Fruit fly (Drosophila melanogaster) whole organism, wandering third instar larva: ENCODE data around the gene CG34332.

Experiments used
- CG32264 ChIP-seq: fragments of 200-800 bp; sonication (Bioruptor generic); optimal IDR thresholded peaks from 2 replicates; lab custom pipeline; 2016; ENCODE audit warnings: missing biosample characterization, missing genetic modification characterization
- CG9705 ChIP-seq: fragments of 200-800 bp; sonication (Bioruptor generic); optimal IDR thresholded peaks from 2 replicates; lab custom pipeline; 2018; ENCODE audit warnings: missing biosample characterization, mild to moderate bottlenecking, missing genetic modification characterization
- CrebA ChIP-seq: fragments of 200-800 bp; sonication (Bioruptor generic); optimal IDR thresholded peaks from 2 replicates; lab custom pipeline; 2016; ENCODE audit warnings: missing biosample characterization, mild to moderate bottlenecking, missing genetic modification characterization, borderline replicate concordance
- Dfd ChIP-seq: fragments of >200 bp; optimal IDR thresholded peaks from 2 replicates; lab custom pipeline; 2017; ENCODE audit warnings: missing biosample characterization, missing genetic modification characterization
- Dif ChIP-seq: fragments of 200-275, 200-300 bp; sonication (Bioruptor generic); optimal IDR thresholded peaks from 2 replicates; lab custom pipeline; 2018; ENCODE audit warnings: missing biosample characterization, missing genetic modification characterization; ENCODE audit not compliant: partially characterized antibody
- GATAd ChIP-seq: sonication (Bioruptor generic); optimal IDR thresholded peaks from 2 replicates; lab custom pipeline; 2016; ENCODE audit warnings: missing biosample characterization, missing genetic modification characterization
- HLH106 ChIP-seq: fragments of 200-800 bp; optimal IDR thresholded peaks from 3 replicates; lab custom pipeline; 2019; ENCODE audit warnings: missing biosample characterization, mild to moderate bottlenecking, missing genetic modification characterization, moderate library complexity
- Hnf4 ChIP-seq: fragments of 200-800 bp; sonication (Bioruptor generic); optimal IDR thresholded peaks from 2 replicates; lab custom pipeline; 2016; ENCODE audit warnings: missing biosample characterization, mild to moderate bottlenecking, missing genetic modification characterization
- Hr78 ChIP-seq: fragments of >200 bp; optimal IDR thresholded peaks from 2 replicates; lab custom pipeline; 2017; ENCODE audit warnings: missing biosample characterization, missing genetic modification characterization
- Hr83 ChIP-seq: fragments of 200-300 bp; sonication (Bioruptor generic); optimal IDR thresholded peaks from 2 replicates; lab custom pipeline; 2016; ENCODE audit warnings: missing biosample characterization, mild to moderate bottlenecking, missing genetic modification characterization, moderate library complexity; ENCODE audit not compliant: poor library complexity, severe bottlenecking
- Jra ChIP-seq: sonication (Bioruptor generic); optimal IDR thresholded peaks from 2 replicates; lab custom pipeline; 2016; ENCODE audit warnings: missing biosample characterization, missing genetic modification characterization
- Mio ChIP-seq: sonication (Bioruptor generic); optimal IDR thresholded peaks from 2 replicates; lab custom pipeline; 2016; ENCODE audit warnings: missing biosample characterization, missing genetic modification characterization
- Myc ChIP-seq: fragments of >200 bp; optimal IDR thresholded peaks from 2 replicates; lab custom pipeline; 2017
- N ChIP-seq: fragments of >200 bp; optimal IDR thresholded peaks from 2 replicates; lab custom pipeline; 2018; ENCODE audit warnings: missing biosample characterization, missing external identifiers, missing genetic modification characterization
- OdsH ChIP-seq: fragments of 200-800 bp; sonication (Bioruptor generic); optimal IDR thresholded peaks from 2 replicates; lab custom pipeline; 2016; ENCODE audit warnings: missing biosample characterization, mild to moderate bottlenecking, missing genetic modification characterization
- Rel ChIP-seq, 2 experiments: fragments of 200-800 bp; sonication (Bioruptor generic) in 1 of 2; optimal IDR thresholded peaks; 2 replicates in 1 of 2; 3 replicates in 1 of 2; lab custom pipeline; 2016 to 2019; ENCODE audit warnings: mild to moderate bottlenecking in 2 of 2, missing biosample characterization in 2 of 2, missing genetic modification characterization in 2 of 2, moderate library complexity in 1 of 2
- Sp1 ChIP-seq: fragments of 200-800 bp; sonication (Bioruptor generic); optimal IDR thresholded peaks from 3 replicates; lab custom pipeline; 2019; ENCODE audit warnings: missing biosample characterization, mild to moderate bottlenecking, missing genetic modification characterization, moderate library complexity
- Vsx2 ChIP-seq: fragments of 200-300, 225-300 bp; sonication (Bioruptor generic); optimal IDR thresholded peaks from 2 replicates; lab custom pipeline; 2018; ENCODE audit warnings: missing biosample characterization, missing genetic modification characterization; ENCODE audit not compliant: partially characterized antibody
- br ChIP-seq: fragments of 200-800 bp; sonication (Bioruptor generic); optimal IDR thresholded peaks from 2 replicates; lab custom pipeline; 2016; ENCODE audit warnings: missing biosample characterization, missing genetic modification characterization
- brk ChIP-seq: fragments of 200-800 bp; sonication (Bioruptor generic); optimal IDR thresholded peaks from 2 replicates; lab custom pipeline; 2016; ENCODE audit warnings: missing biosample characterization, mild to moderate bottlenecking, missing genetic modification characterization
- dl ChIP-seq, 2 experiments: fragments of 175-275, 200-275 bp in 1 of 2; fragments of 200-275 bp in 1 of 2; sonication (Bioruptor generic); optimal IDR thresholded peaks; lab custom pipeline; 2018; ENCODE audit warnings: mild to moderate bottlenecking in 2 of 2, missing biosample characterization in 2 of 2, missing genetic modification characterization in 2 of 2, moderate library complexity in 2 of 2; ENCODE audit not compliant: partially characterized antibody in 2 of 2, insufficient read depth in 1 of 2
- dmrt93B ChIP-seq: fragments of 200-800 bp; sonication (Bioruptor generic); optimal IDR thresholded peaks from 2 replicates; lab custom pipeline; 2018; ENCODE audit warnings: missing biosample characterization, mild to moderate bottlenecking, missing genetic modification characterization
- dsf ChIP-seq: sonication (Bioruptor generic); optimal IDR thresholded peaks from 2 replicates; lab custom pipeline; 2016; ENCODE audit warnings: missing biosample characterization, missing genetic modification characterization, borderline replicate concordance
- ey ChIP-seq: fragments of 200-800 bp; sonication (Bioruptor generic); optimal IDR thresholded peaks from 2 replicates; lab custom pipeline; 2016; ENCODE audit warnings: missing biosample characterization, missing genetic modification characterization
- foxo ChIP-seq, 2 experiments: fragments of 200-800 bp; sonication (Bioruptor generic); optimal IDR thresholded peaks; 2 replicates in 1 of 2; 3 replicates in 1 of 2; lab custom pipeline; 2016 to 2017; ENCODE audit warnings: missing biosample characterization in 2 of 2, missing genetic modification characterization in 2 of 2
- fru ChIP-seq: fragments of 200-800 bp; sonication (Bioruptor generic); optimal IDR thresholded peaks from 3 replicates; lab custom pipeline; 2016; ENCODE audit warnings: missing biosample characterization, mild to moderate bottlenecking, missing genetic modification characterization
- h ChIP-seq: fragments of 200-800 bp; sonication (Bioruptor generic); optimal IDR thresholded peaks from 3 replicates; lab custom pipeline; 2016; ENCODE audit warnings: missing biosample characterization, mild to moderate bottlenecking, missing genetic modification characterization
- jim ChIP-seq: fragments of 175-275, 200-325 bp; sonication (Bioruptor generic); optimal IDR thresholded peaks from 2 replicates; lab custom pipeline; 2016; ENCODE audit warnings: missing biosample characterization, mild to moderate bottlenecking, missing genetic modification characterization
- lola ChIP-seq: fragments of >200 bp; optimal IDR thresholded peaks from 2 replicates; lab custom pipeline; 2017; ENCODE audit warnings: missing biosample characterization, missing genetic modification characterization
- pan ChIP-seq: fragments of >200 bp; optimal IDR thresholded peaks from 2 replicates; lab custom pipeline; 2017
- psq ChIP-seq: fragments of 200-800 bp; sonication (Bioruptor generic); optimal IDR thresholded peaks from 3 replicates; lab custom pipeline; 2017; ENCODE audit warnings: missing biosample characterization, mild to moderate bottlenecking, missing genetic modification characterization, moderate library complexity
- rgr ChIP-seq: fragments of 200-800 bp; sonication (Bioruptor generic); optimal IDR thresholded peaks from 3 replicates; lab custom pipeline; 2016; ENCODE audit warnings: missing biosample characterization, mild to moderate bottlenecking, missing genetic modification characterization
- sage ChIP-seq: fragments of 200-800 bp; sonication (Bioruptor generic); optimal IDR thresholded peaks from 2 replicates; lab custom pipeline; 2016; ENCODE audit warnings: missing biosample characterization, mild to moderate bottlenecking, missing genetic modification characterization
- sv ChIP-seq: fragments of 200-800 bp; sonication (Bioruptor generic); optimal IDR thresholded peaks from 3 replicates; lab custom pipeline; 2016; ENCODE audit warnings: missing biosample characterization, missing genetic modification characterization
- tai ChIP-seq: sonication (Bioruptor generic); optimal IDR thresholded peaks from 2 replicates; lab custom pipeline; 2016; ENCODE audit warnings: missing biosample characterization, missing genetic modification characterization
- usp ChIP-seq: fragments of >200 bp; optimal IDR thresholded peaks from 2 replicates; lab custom pipeline; 2017; ENCODE audit warnings: missing biosample characterization, missing genetic modification characterization
- woc ChIP-seq: sonication (Bioruptor generic); optimal IDR thresholded peaks from 2 replicates; lab custom pipeline; 2016; ENCODE audit warnings: missing biosample characterization, mild to moderate bottlenecking, missing genetic modification characterization

The CG34332 gene

dm6 chrX:20162586-20162985 lies 21.8 kb downstream of the CG34332 start:
- TF ChIP-seq Sp1, result no peak
- no peak for TF ChIP-seq Hnf4 (GFP tag; lab: Kevin White, UChicago)
- TF ChIP-seq HLH106 (tag; lab: Kevin White, UChicago), result peak; percentile 21
- TF ChIP-seq foxo (GFP tag; optimal IDR thresholded peaks at IDR 0.05; lab: Kevin White, UChicago), result peak in 1 of 2 experiments; percentile 5
- no peak for TF ChIP-seq brk (GFP tag; lab: Kevin White, UChicago)

dm6 chrX:20165773-20166412 lies 25.1 kb downstream of the CG34332 start, which contains the start of gene Phf7:
Gene Phf7, minus strand, starts transcription at chrX:20165830.
- TF ChIP-seq usp (GFP tag; lab: Kevin White, UChicago), result no peak
- no peak for TF ChIP-seq dsf
- TF ChIP-seq Jra (GFP tag; lab: Kevin White, UChicago), result no peak
- no peak for TF ChIP-seq Rel (GFP tag; optimal IDR thresholded peaks at IDR 0.05; lab: Kevin White, UChicago)
- peak; percentile 2 for TF ChIP-seq Rel (tag; optimal IDR thresholded peaks at IDR 0.05; lab: Kevin White, UChicago)
- TF ChIP-seq br (GFP tag; lab: Kevin White, UChicago), result no peak
- peak; percentile 23 for TF ChIP-seq Hnf4 (GFP tag; lab: Kevin White, UChicago)
- peak; percentile 50 for TF ChIP-seq woc
- no peak for TF ChIP-seq lola (GFP tag; lab: Kevin White, UChicago)
- TF ChIP-seq CrebA (GFP tag; lab: Kevin White, UChicago), result no peak
- TF ChIP-seq CG32264 (GFP tag; lab: Kevin White, UChicago), result no peak
- TF ChIP-seq Sp1, result no peak

- TF ChIP-seq Sp1, result peak; percentile 23
- TF ChIP-seq Rel (GFP tag; optimal IDR thresholded peaks at IDR 0.05; lab: Kevin White, UChicago), result no peak
- peak; percentile 18 for TF ChIP-seq Rel (tag; optimal IDR thresholded peaks at IDR 0.05; lab: Kevin White, UChicago)
- TF ChIP-seq rgr (GFP tag; lab: Kevin White, UChicago), result no peak
- TF ChIP-seq woc, result no peak
- TF ChIP-seq Myc (lab: Kevin White, UChicago), result no peak
- TF ChIP-seq HLH106 (tag; lab: Kevin White, UChicago), result no peak
- no peak for TF ChIP-seq dmrt93B (GFP tag; lab: Kevin White, UChicago)
- no peak for TF ChIP-seq Mio (GFP tag; lab: Kevin White, UChicago)
- no peak for TF ChIP-seq OdsH (GFP tag; lab: Kevin White, UChicago)
- peak; percentile 87 for TF ChIP-seq Hnf4 (GFP tag; lab: Kevin White, UChicago)
- TF ChIP-seq GATAd (GFP tag; lab: Kevin White, UChicago), result peak; percentile 83
- no peak for TF ChIP-seq Hr83 (GFP tag; lab: Kevin White, UChicago)
Measured at dm6 chrX:20166484-20167038, 25.8 kb downstream of the CG34332 start, which contains the start of gene CG9577. Gene CG9577, plus strand, starts transcription at chrX:20166673.

DNA sequence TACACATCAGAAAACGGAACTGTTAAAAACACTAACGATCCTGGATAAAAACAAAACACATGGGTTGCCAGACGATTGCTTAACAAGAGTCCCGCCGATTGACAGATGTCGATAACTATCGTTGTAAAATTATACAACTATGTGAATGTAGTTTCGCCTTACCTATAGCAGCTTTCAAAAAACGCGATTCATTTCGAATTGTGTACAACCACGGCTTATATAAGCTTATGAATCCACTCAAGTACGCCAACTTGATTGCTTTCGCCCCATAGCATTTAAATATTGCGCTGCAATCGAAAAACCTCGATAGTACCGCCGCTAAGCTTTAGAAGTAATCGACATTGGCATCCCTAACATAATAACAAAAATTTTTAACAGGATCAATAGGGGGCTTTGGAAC lies 29.1 kb downstream of the CG34332 start, which contains the start of the genes CG9581 and CG9578:
Gene CG9581 (minus strand): TSS at position 84 of the 400 bp plus-strand sequence.
Gene CG9578 (plus strand): TSS at position 325 of the 400 bp plus-strand sequence.
- TF ChIP-seq dmrt93B (GFP tag; lab: Kevin White, UChicago) (no peak), dl (GFP tag; optimal IDR thresholded peaks at IDR 0.05; lab: Kevin White, UChicago; ENCODE audit: insufficient read depth in 1 of 2, partially characterized antibody in 2 of 2) (no peak), Dfd (no peak), CG32264 (GFP tag; lab: Kevin White, UChicago) (no peak), CG9705 (GFP tag; lab: Kevin White, UChicago) (peak; percentile 26), HLH106 (tag; lab: Kevin White, UChicago) (peak; percentile 55), fru (GFP tag; lab: Kevin White, UChicago) (no peak), usp (GFP tag; lab: Kevin White, UChicago) (no peak), jim (no peak), Rel (GFP tag; optimal IDR thresholded peaks at IDR 0.05; lab: Kevin White, UChicago) (no peak), Rel (tag; optimal IDR thresholded peaks at IDR 0.05; lab: Kevin White, UChicago) (peak; percentile 13), Myc (lab: Kevin White, UChicago) (no peak), sage (GFP tag; lab: Kevin White, UChicago) (no peak), foxo (GFP tag; optimal IDR thresholded peaks at IDR 0.05; lab: Kevin White, UChicago) (no peak), Sp1 (no peak), GATAd (GFP tag; lab: Kevin White, UChicago) (no peak), dsf (no peak), lola (GFP tag; lab: Kevin White, UChicago) (no peak), Dif (GFP tag; lab: Kevin White, UChicago) (no peak), brk (GFP tag; lab: Kevin White, UChicago) (no peak), rgr (GFP tag; lab: Kevin White, UChicago) (no peak), Hr83 (GFP tag; lab: Kevin White, UChicago) (no peak), CrebA (GFP tag; lab: Kevin White, UChicago) (no peak), tai (GFP tag; lab: Kevin White, UChicago) (no peak), Jra (GFP tag; lab: Kevin White, UChicago) (peak; percentile 4), br (GFP tag; lab: Kevin White, UChicago) (no peak), pan (no peak), OdsH (GFP tag; lab: Kevin White, UChicago) (no peak), Hr78 (no peak), Mio (GFP tag; lab: Kevin White, UChicago) (no peak), psq (GFP tag; lab: Kevin White, UChicago) (no peak), h (GFP tag; lab: Kevin White, UChicago) (peak; percentile 21), Vsx2 (GFP tag; lab: Kevin White, UChicago) (no peak), N (GFP tag; lab: Kevin White, UChicago) (no peak), ey (GFP tag; lab: Kevin White, UChicago) (no peak), sv (no peak)
